Worm (Caenorhabditis elegans) whole organism, L1 larva: ENCODE results near the gene Y17D7B.2.
"Not testable (repeated sequence)": the region's sequence is repeated elsewhere in the genome, so short reads cannot be mapped to it uniquely, and the experiment has no call there.

Source experiments
- aly-2 ChIP-seq: fragments of 150-350 bp; optimal IDR thresholded peaks from 2 replicates; lab custom pipeline; 2014; ENCODE audit warnings: missing biosample characterization, missing genetic modification characterization
- blmp-1 ChIP-seq: fragments of 150-350 bp; optimal IDR thresholded peaks from 2 replicates; lab custom pipeline; 2014; ENCODE audit warnings: missing biosample characterization, missing genetic modification characterization
- egl-27 ChIP-seq, 2 experiments: fragments of 150-350 bp in 1 of 2; sonication (generic microtip); optimal IDR thresholded peaks; 3 replicates each; lab custom pipeline; 2017 to 2018; ENCODE audit warnings: missing biosample characterization in 2 of 2, missing genetic modification characterization in 2 of 2, missing genetic modification reagents in 2 of 2
- elt-2 ChIP-seq: sonication (generic microtip); optimal IDR thresholded peaks from 2 replicates; lab custom pipeline; 2016; ENCODE audit warnings: missing genetic modification characterization, mild to moderate bottlenecking, inconsistent platforms, missing compliant biosample characterization, missing genetic modification reagents
- hlh-17 ChIP-seq: fragments of 200-800 bp; sonication (Bioruptor generic); optimal IDR thresholded peaks from 2 replicates; lab custom pipeline; 2018; ENCODE audit warnings: missing genetic modification characterization, mild to moderate bottlenecking, missing compliant biosample characterization, moderate library complexity, borderline replicate concordance
- lin-13 ChIP-seq: fragments of 150-350 bp; optimal IDR thresholded peaks from 2 replicates; lab custom pipeline; 2014; ENCODE audit warnings: missing biosample characterization, missing genetic modification reagents, missing genetic modification characterization
- lin-39 ChIP-seq: fragments of 150-350 bp; optimal IDR thresholded peaks from 2 replicates; lab custom pipeline; 2014; ENCODE audit warnings: missing biosample characterization, missing genetic modification reagents, missing genetic modification characterization
- lir-3 ChIP-seq: sonication (generic microtip); optimal IDR thresholded peaks from 2 replicates; lab custom pipeline; 2016; ENCODE audit warnings: mild to moderate bottlenecking, missing genetic modification characterization, moderate library complexity, missing compliant biosample characterization; ENCODE audit not compliant: poor library complexity
- mdl-1 ChIP-seq, 2 experiments: fragments of 150-350 bp; optimal IDR thresholded peaks; 2 replicates each; lab custom pipeline; 2014 to 2017; ENCODE audit warnings: missing biosample characterization in 2 of 2, missing genetic modification characterization in 2 of 2, inconsistent platforms in 1 of 2
- nhr-19 ChIP-seq: fragments of 200-800 bp; sonication (Bioruptor generic); conservative IDR thresholded peaks from 2 replicates; pipeline ENCODE4 v1.3.6; 2022; ENCODE audit warnings: missing genetic modification characterization, missing compliant biosample characterization
- nhr-77 ChIP-seq: fragments of 150-350 bp; optimal IDR thresholded peaks from 2 replicates; lab custom pipeline; 2014; ENCODE audit warnings: missing biosample characterization, missing genetic modification characterization
- rnt-1 ChIP-seq: sonication (generic microtip); optimal IDR thresholded peaks from 2 replicates; lab custom pipeline; 2016; ENCODE audit warnings: mild to moderate bottlenecking, missing genetic modification characterization, moderate library complexity, missing compliant biosample characterization
- tbx-2 ChIP-seq: sonication (generic microtip); optimal IDR thresholded peaks from 2 replicates; lab custom pipeline; 2016; ENCODE audit warnings: missing genetic modification characterization, missing compliant biosample characterization
- unc-130 ChIP-seq: fragments of 150-350 bp; optimal IDR thresholded peaks from 2 replicates; lab custom pipeline; 2017; ENCODE audit warnings: missing biosample characterization, missing genetic modification characterization, inconsistent platforms

- TF ChIP-seq elt-2 (tag; lab: Kevin White, UChicago); nhr-77 (tag; lab: Kevin White, UChicago); lir-3 (tag; lab: Kevin White, UChicago); rnt-1 (tag; lab: Kevin White, UChicago); tbx-2 (tag; lab: Kevin White, UChicago); egl-27 (tag; optimal IDR thresholded peaks at IDR 0.05; lab: Kevin White, UChicago); blmp-1 (tag; lab: Kevin White, UChicago); lin-13 (GFP tag; lab: Kevin White, UChicago); nhr-19 (GFP tag; lab: Robert Waterston, UW); unc-130; aly-2 (tag; lab: Kevin White, UChicago); hlh-17 (GFP tag; lab: Kevin White, UChicago); mdl-1 (tag; optimal IDR thresholded peaks at IDR 0.05; lab: Kevin White, UChicago); lin-39 (tag; lab: Kevin White, UChicago): not testable (repeated sequence)
These were observed 25.5 kb upstream of the Y17D7B.2 start, which contains the start of gene F11D11.22 for ce11 chrV:18762044-18762443.
